Fruit fly (Drosophila melanogaster): ENCODE data around the gene CG11403.

The CG11403 gene

dm6 chrX:1272848-1273247 is 33.2 kb upstream of the CG11403 start (continued):
- TF ChIP-seq CG2199 (GFP tag; IDR thresholded peaks at IDR 0.05), result no peak
- TF ChIP-seq CG12659 (GFP tag; optimal IDR thresholded peaks at IDR 0.05), result peak; percentile 18
- no peak for TF ChIP-seq CG15696 (tag; optimal IDR thresholded peaks at IDR 0.05)
- TF ChIP-seq CG11247 (GFP tag; IDR thresholded peaks at IDR 0.05), result peak; percentile 50; the same call in 1 of the 2 replicates
- TF ChIP-seq Hr51 (GFP tag; optimal IDR thresholded peaks at IDR 0.05), result peak in 1 of 2 experiments; percentile 52
- peak; percentile 60 for TF ChIP-seq CG18262 (tag; optimal IDR thresholded peaks at IDR 0.05)
- TF ChIP-seq CG13624 (GFP tag; optimal IDR thresholded peaks at IDR 0.05), result peak; percentile 75
- TF ChIP-seq zen2 (GFP tag; IDR thresholded peaks at IDR 0.05; ENCODE audit: partially characterized antibody), result no peak
- TF ChIP-seq kay (GFP tag; optimal IDR thresholded peaks at IDR 0.05), result no peak
- no peak for TF ChIP-seq CG5180 (GFP tag; optimal IDR thresholded peaks at IDR 0.05)
- no peak for TF ChIP-seq CG4360 (GFP tag; IDR thresholded peaks at IDR 0.05)
- no peak for TF ChIP-seq H15 (GFP tag; IDR thresholded peaks at IDR 0.05)
- no peak for TF ChIP-seq Doc2 (GFP tag; IDR thresholded peaks at IDR 0.05)
- peak; percentile 23 for TF ChIP-seq dmrt11E (tag; optimal IDR thresholded peaks at IDR 0.05)
- TF ChIP-seq maf-S (GFP tag; optimal IDR thresholded peaks at IDR 0.05), result peak; percentile 43
- TF ChIP-seq bcd (GFP tag; optimal IDR thresholded peaks at IDR 0.05), result peak; percentile 40
- TF ChIP-seq ci (GFP tag; IDR thresholded peaks at IDR 0.05), result peak; percentile 68
- TF ChIP-seq Jarid2 (GFP tag; optimal IDR thresholded peaks at IDR 0.05), result no peak
- no peak for TF ChIP-seq ase (GFP tag; IDR thresholded peaks at IDR 0.05)
- no peak for TF ChIP-seq CG11085 (GFP tag; IDR thresholded peaks at IDR 0.05)
- no peak for TF ChIP-seq h (optimal IDR thresholded peaks at IDR 0.05)
- TF ChIP-seq bsh (GFP tag; optimal IDR thresholded peaks at IDR 0.05), result peak in 1 of 2 experiments; percentile 81
- no peak for TF ChIP-seq Sin3A (optimal IDR thresholded peaks at IDR 0.05)
- peak; percentile 41 for TF ChIP-seq Dek (tag; optimal IDR thresholded peaks at IDR 0.05)
- TF ChIP-seq CG10147 (GFP tag; optimal IDR thresholded peaks at IDR 0.05), result no peak
- no peak for TF ChIP-seq CG18011 (GFP tag; optimal IDR thresholded peaks at IDR 0.05)
- no peak for TF ChIP-seq ash1 (GFP tag; optimal IDR thresholded peaks at IDR 0.05)
- no peak for TF ChIP-seq Sry-β (GFP tag; optimal IDR thresholded peaks at IDR 0.05)
- TF ChIP-seq Mes4 (GFP tag; optimal IDR thresholded peaks at IDR 0.05), result no peak
- no peak for TF ChIP-seq CG6683 (GFP tag; optimal IDR thresholded peaks at IDR 0.05)
- no peak for TF ChIP-seq CG8765 (GFP tag; IDR thresholded peaks at IDR 0.05)
- no peak for TF ChIP-seq Kr (GFP tag; optimal IDR thresholded peaks at IDR 0.05)
- TF ChIP-seq CG9797 (GFP tag; optimal IDR thresholded peaks at IDR 0.05), result no peak
- peak; percentile 53 for TF ChIP-seq Ssrp (tag; optimal IDR thresholded peaks at IDR 0.05)
- peak; percentile 34 for TF ChIP-seq slou (GFP tag; optimal IDR thresholded peaks at IDR 0.05)
- TF ChIP-seq Sox100B (GFP tag; optimal IDR thresholded peaks at IDR 0.05), result peak; percentile 30
- no peak for TF ChIP-seq lov (optimal IDR thresholded peaks at IDR 0.05)
- no peak for TF ChIP-seq lov (GFP tag; IDR thresholded peaks at IDR 0.05)
- TF ChIP-seq CG43689 (GFP tag; IDR thresholded peaks at IDR 0.05), result no peak
- TF ChIP-seq CG34376 (GFP tag; optimal IDR thresholded peaks at IDR 0.05), result no peak
- TF ChIP-seq CG11456 (GFP tag; IDR thresholded peaks at IDR 0.05), result no peak
- TF ChIP-seq cato (GFP tag; optimal IDR thresholded peaks at IDR 0.05; ENCODE audit: borderline replicate concordance), result no peak
- TF ChIP-seq CG3838 (GFP tag; optimal IDR thresholded peaks at IDR 0.05), result no peak
- peak; percentile 58 for TF ChIP-seq CG32772 (GFP tag; IDR thresholded peaks at IDR 0.05)
- TF ChIP-seq CG16815 (GFP tag; optimal IDR thresholded peaks at IDR 0.05), result peak; percentile 15
- no peak for TF ChIP-seq nom (GFP tag; optimal IDR thresholded peaks at IDR 0.05)
- TF ChIP-seq CG15479 (GFP tag; optimal IDR thresholded peaks at IDR 0.05), result no peak
- TF ChIP-seq PHDP (tag; optimal IDR thresholded peaks at IDR 0.05), result peak; percentile 65
- no peak for TF ChIP-seq dan (GFP tag; IDR thresholded peaks at IDR 0.05)
- TF ChIP-seq abd-A (tag; optimal IDR thresholded peaks at IDR 0.05), result no peak
- TF ChIP-seq NC2α (GFP tag; optimal IDR thresholded peaks at IDR 0.05), result no peak
